Fruit fly (Drosophila melanogaster): ENCODE measurements around the gene ppan.

ppan gene

dm6 chr3R:21111046-21111480 is 5.0 kb upstream of the ppan start, which contains the start of gene Rab11 (continued):
- TF ChIP-seq hkb (optimal IDR thresholded peaks at IDR 0.05) (no peak), hkb (GFP tag; IDR thresholded peaks at IDR 0.05) (no peak), CG13296 (GFP tag; optimal IDR thresholded peaks at IDR 0.05) (peak; percentile 22), zfh1 (GFP tag; IDR thresholded peaks at IDR 0.05) (0 out of 3 replicates have a peak, but pooled peaks have one; percentile 35), TFAM (GFP tag; optimal IDR thresholded peaks at IDR 0.05) (no peak), toy (GFP tag; IDR thresholded peaks at IDR 0.05) (no peak), ATbp (GFP tag; optimal IDR thresholded peaks at IDR 0.05) (no peak), pfk (GFP tag; optimal IDR thresholded peaks at IDR 0.05) (no peak), Sry-δ (GFP tag; optimal IDR thresholded peaks at IDR 0.05) (peak; percentile 91), Asciz (GFP tag; optimal IDR thresholded peaks at IDR 0.05) (peak; percentile 40), Ravus (GFP tag; IDR thresholded peaks at IDR 0.05) (no peak), HLH3B (GFP tag; IDR thresholded peaks at IDR 0.05) (no peak), Trl (optimal IDR thresholded peaks at IDR 0.05) (no peak), Trl (GFP tag; optimal IDR thresholded peaks at IDR 0.05) (no peak), CG11085 (GFP tag; IDR thresholded peaks at IDR 0.05) (no peak), CG10543 (GFP tag; optimal IDR thresholded peaks at IDR 0.05) (peak; percentile 50), exex (tag; optimal IDR thresholded peaks at IDR 0.05) (peak; percentile 51), en (GFP tag; optimal IDR thresholded peaks at IDR 0.05) (no peak), fd102C (GFP tag; optimal IDR thresholded peaks at IDR 0.05) (no peak), NFAT (GFP tag; IDR thresholded peaks at IDR 0.05) (peak; percentile 43; the same call in 1 of the 2 replicates), BEAF-32 (GFP tag; optimal IDR thresholded peaks at IDR 0.05) (peak; percentile 93), kni (GFP tag; optimal IDR thresholded peaks at IDR 0.05) (peak; percentile 54), CG8290 (GFP tag; optimal IDR thresholded peaks at IDR 0.05) (peak; percentile 68), CG8290 (tag; optimal IDR thresholded peaks at IDR 0.05) (peak; percentile 24 to 68), gsb-n (tag; optimal IDR thresholded peaks at IDR 0.05) (peak; percentile 15), Nf-YB (GFP tag; optimal IDR thresholded peaks at IDR 0.05) (no peak), dpn (GFP tag; optimal IDR thresholded peaks at IDR 0.05) (peak in 1 of 2 experiments; percentile 47), CG12104 (GFP tag; optimal IDR thresholded peaks at IDR 0.05) (peak; percentile 54), HmgZ (tag; optimal IDR thresholded peaks at IDR 0.05) (no peak), ap (GFP tag; IDR thresholded peaks at IDR 0.05) (no peak), CG4360 (GFP tag; IDR thresholded peaks at IDR 0.05) (no peak), hb (GFP tag; IDR thresholded peaks at IDR 0.05; ENCODE audit: partially characterized antibody) (peak; percentile 81), abd-A (tag; optimal IDR thresholded peaks at IDR 0.05) (no peak), ham (GFP tag; IDR thresholded peaks at IDR 0.05) (no peak), tin (GFP tag; optimal IDR thresholded peaks at IDR 0.05) (peak; percentile 50), CG8765 (GFP tag; IDR thresholded peaks at IDR 0.05) (0 out of 2 replicates have a peak, but pooled peaks have one; percentile 14), odd (GFP tag; optimal IDR thresholded peaks at IDR 0.05) (no peak), prd (optimal IDR thresholded peaks at IDR 0.05) (no peak), prd (GFP tag; IDR thresholded peaks at IDR 0.05) (peak; percentile 50), Hey (tag; optimal IDR thresholded peaks at IDR 0.05) (no peak), tx (GFP tag; optimal IDR thresholded peaks at IDR 0.05) (peak; percentile 8), gsb (GFP tag; IDR thresholded peaks at IDR 0.05) (no peak), Optix (GFP tag; IDR thresholded peaks at IDR 0.05) (no peak), CG18599 (GFP tag; optimal IDR thresholded peaks at IDR 0.05) (peak; percentile 54), CG1024 (GFP tag; IDR thresholded peaks at IDR 0.05) (no peak), CG5953 (GFP tag; IDR thresholded peaks at IDR 0.05) (no peak), Oaz (GFP tag; IDR thresholded peaks at IDR 0.05) (0 out of 2 replicates have a peak, but pooled peaks have one; percentile 9), CG12942 (GFP tag; optimal IDR thresholded peaks at IDR 0.05) (peak; percentile 2), Stat92E (GFP tag; optimal IDR thresholded peaks at IDR 0.05) (no peak), CG18619 (GFP tag; optimal IDR thresholded peaks at IDR 0.05) (peak; percentile 26), CG9876 (GFP tag; optimal IDR thresholded peaks at IDR 0.05) (no peak), lola (GFP tag; optimal IDR thresholded peaks at IDR 0.05) (peak in 1 of 3 experiments; percentile 56)
